Fruit fly (Drosophila melanogaster) whole organism, embryonic: ENCODE results near the gene Spn28B.

Experiments used
- Antp ChIP-seq: fragments of 200-800 bp; sonication (Bioruptor generic); optimal IDR thresholded peaks from 3 replicates; lab custom pipeline; 2016; ENCODE audit warnings: missing biosample characterization, missing genetic modification characterization
- CG11504 ChIP-seq: fragments of 200-800 bp; sonication (Bioruptor generic); optimal IDR thresholded peaks from 3 replicates; lab custom pipeline; 2019; ENCODE audit warnings: missing biosample characterization, mild to moderate bottlenecking, missing genetic modification characterization, moderate library complexity
- CG11723 ChIP-seq: fragments of 200-800 bp; sonication (Bioruptor generic); optimal IDR thresholded peaks from 2 replicates; lab custom pipeline; 2017; ENCODE audit warnings: missing biosample characterization, mild to moderate bottlenecking, missing genetic modification characterization
- CG1603 ChIP-seq: fragments of 200-800 bp; sonication (Bioruptor generic); optimal IDR thresholded peaks from 2 replicates; lab custom pipeline; 2019; ENCODE audit warnings: missing biosample characterization, mild to moderate bottlenecking, missing genetic modification characterization, moderate library complexity
- CG18011 ChIP-seq: fragments of 200-800 bp; sonication (Bioruptor generic); optimal IDR thresholded peaks from 2 replicates; lab custom pipeline; 2017; ENCODE audit warnings: missing biosample characterization, missing genetic modification characterization, mild to moderate bottlenecking, moderate library complexity, missing genotype
- CG18619 ChIP-seq: fragments of 200-800 bp; sonication (Bioruptor generic); optimal IDR thresholded peaks from 3 replicates; lab custom pipeline; 2017; ENCODE audit warnings: missing biosample characterization, mild to moderate bottlenecking, missing genetic modification characterization
- CG2116 ChIP-seq: fragments of 200-800 bp; sonication (Bioruptor generic); optimal IDR thresholded peaks from 3 replicates; lab custom pipeline; 2018; ENCODE audit warnings: missing biosample characterization, mild to moderate bottlenecking, missing genetic modification characterization
- CG2120 ChIP-seq: fragments of 200-800 bp; sonication (Bioruptor generic); optimal IDR thresholded peaks from 3 replicates; lab custom pipeline; 2016; ENCODE audit warnings: missing biosample characterization, missing genetic modification characterization
- CG2199 ChIP-seq: fragments of 200-800 bp; sonication (Bioruptor generic); IDR thresholded peaks from 3 replicates; pipeline ENCODE4 v1.3.6; 2022; ENCODE audit warnings: missing biosample characterization, missing genetic modification characterization
- CG31365 ChIP-seq: fragments of 200-800 bp; sonication (Bioruptor generic); optimal IDR thresholded peaks from 2 replicates; lab custom pipeline; 2018; ENCODE audit warnings: missing biosample characterization, mild to moderate bottlenecking, missing genetic modification characterization
- CG32532 ChIP-seq: fragments of 200-800 bp; sonication (Bioruptor generic); IDR thresholded peaks from 2 replicates; pipeline ENCODE4 v1.3.6; 2022; ENCODE audit warnings: missing biosample characterization, missing genetic modification characterization
- CG3407 ChIP-seq: fragments of 200-800 bp; sonication (Bioruptor generic); optimal IDR thresholded peaks from 2 replicates; lab custom pipeline; 2018; ENCODE audit warnings: missing biosample characterization, mild to moderate bottlenecking, missing genetic modification characterization
- CG4707 ChIP-seq: fragments of 200-800 bp; sonication (Bioruptor generic); optimal IDR thresholded peaks from 2 replicates; lab custom pipeline; 2018; ENCODE audit warnings: missing biosample characterization, mild to moderate bottlenecking, missing genetic modification characterization, moderate library complexity
- CG4730 ChIP-seq: fragments of 200-800 bp; sonication (Bioruptor generic); IDR thresholded peaks from 2 replicates; pipeline ENCODE4 v1.3.6; 2022; ENCODE audit warnings: missing biosample characterization, missing genetic modification characterization
- CG4854 ChIP-seq: fragments of 200-800 bp; sonication (Bioruptor generic); optimal IDR thresholded peaks from 2 replicates; lab custom pipeline; 2016; ENCODE audit warnings: missing biosample characterization, missing genetic modification characterization, inconsistent platforms
- CG6175 ChIP-seq: fragments of 200-800 bp; sonication (Bioruptor generic); IDR thresholded peaks from 3 replicates; pipeline ENCODE4 v1.3.6; 2022; ENCODE audit warnings: missing biosample characterization, missing genetic modification characterization
- CG6765 ChIP-seq: fragments of 200-800 bp; sonication (Bioruptor generic); optimal IDR thresholded peaks from 3 replicates; lab custom pipeline; 2017; ENCODE audit warnings: missing biosample characterization, mild to moderate bottlenecking, missing genetic modification characterization
- CG7839 ChIP-seq: fragments of 200-800 bp; sonication (Bioruptor generic); optimal IDR thresholded peaks from 3 replicates; lab custom pipeline; 2018; ENCODE audit warnings: missing biosample characterization, mild to moderate bottlenecking, missing genetic modification characterization, moderate library complexity
- CG7928 ChIP-seq: fragments of 200-800 bp; sonication (Bioruptor generic); optimal IDR thresholded peaks from 2 replicates; lab custom pipeline; 2017; ENCODE audit warnings: missing biosample characterization, mild to moderate bottlenecking, missing genetic modification characterization
- CG8388 ChIP-seq: fragments of 200-800 bp; sonication (Bioruptor generic); optimal IDR thresholded peaks from 2 replicates; lab custom pipeline; 2019; ENCODE audit warnings: missing biosample characterization, mild to moderate bottlenecking, missing genetic modification characterization, moderate library complexity
- Camta ChIP-seq: fragments of 200-800 bp; sonication (Bioruptor generic); optimal IDR thresholded peaks from 2 replicates; lab custom pipeline; 2016; ENCODE audit warnings: missing biosample characterization, missing genetic modification characterization
- D19A ChIP-seq: fragments of 200-800 bp; optimal IDR thresholded peaks from 3 replicates; lab custom pipeline; 2019; ENCODE audit warnings: missing biosample characterization, mild to moderate bottlenecking, missing genetic modification characterization, moderate library complexity
- Dp ChIP-seq: fragments of 200-800 bp; sonication (Bioruptor generic); optimal IDR thresholded peaks from 2 replicates; lab custom pipeline; 2018; ENCODE audit warnings: missing biosample characterization, mild to moderate bottlenecking, missing genetic modification characterization, moderate library complexity
- Mrtf ChIP-seq: fragments of 200-800 bp; sonication (Bioruptor generic); IDR thresholded peaks from 3 replicates; pipeline ENCODE4 v1.3.6; 2022; ENCODE audit warnings: missing biosample characterization, missing genetic modification characterization
- NFAT ChIP-seq: fragments of 200-800 bp; sonication (Bioruptor generic); IDR thresholded peaks from 2 replicates; pipeline ENCODE4 v1.3.6; 2022; ENCODE audit warnings: missing biosample characterization, missing genetic modification characterization
- Opbp ChIP-seq: fragments of 200-800 bp; sonication (Bioruptor generic); IDR thresholded peaks from 3 replicates; pipeline ENCODE4 v1.3.6; 2022; ENCODE audit warnings: missing biosample characterization, missing genetic modification characterization; ENCODE audit not compliant: partially characterized antibody
- Rx ChIP-seq: fragments of 200-800 bp; sonication (Bioruptor generic); IDR thresholded peaks from 2 replicates; pipeline ENCODE4 v1.3.6; 2022; ENCODE audit warnings: missing biosample characterization, missing genetic modification characterization
- Trl ChIP-seq, 3 experiments: fragments of >200 bp in 2 of 3; fragments of 200-800 bp in 1 of 3; sonication (Bioruptor generic) in 1 of 3; optimal IDR thresholded peaks; 2 replicates in 1 of 3; 3 replicates in 2 of 3; lab custom pipeline; 2016 to 2017; ENCODE audit warnings: missing biosample characterization in 1 of 3, missing genetic modification characterization in 1 of 3
- Usf ChIP-seq: fragments of 200-800 bp; sonication (Bioruptor generic); optimal IDR thresholded peaks from 2 replicates; lab custom pipeline; 2017; ENCODE audit warnings: missing genotype, missing biosample characterization, missing genetic modification characterization
- Vsx1 ChIP-seq: fragments of 200-800 bp; sonication (Bioruptor generic); optimal IDR thresholded peaks from 2 replicates; lab custom pipeline; 2017; ENCODE audit warnings: missing biosample characterization, mild to moderate bottlenecking, missing genetic modification characterization, missing genetic modification reagents
- Xbp1 ChIP-seq: fragments of 200-800 bp; sonication (Bioruptor generic); optimal IDR thresholded peaks from 3 replicates; lab custom pipeline; 2016; ENCODE audit warnings: missing biosample characterization, mild to moderate bottlenecking, missing genetic modification characterization
- bbx ChIP-seq: fragments of 200-800 bp; sonication (Bioruptor generic); IDR thresholded peaks from 2 replicates; pipeline ENCODE4 v1.3.6; 2022; ENCODE audit warnings: missing biosample characterization, missing genetic modification characterization; ENCODE audit not compliant: partially characterized antibody
- bcd ChIP-seq: fragments of 200-800 bp; sonication (Bioruptor generic); optimal IDR thresholded peaks from 2 replicates; lab custom pipeline; 2017; ENCODE audit warnings: missing biosample characterization, mild to moderate bottlenecking, missing genetic modification characterization
- bowl ChIP-seq: fragments of 200-800 bp; sonication (Bioruptor generic); IDR thresholded peaks from 2 replicates; pipeline ENCODE4 v1.3.6; 2022; ENCODE audit warnings: missing biosample characterization, missing genetic modification characterization
- ci ChIP-seq: fragments of 200-800 bp; sonication (Bioruptor generic); IDR thresholded peaks from 3 replicates; pipeline ENCODE4 v1.3.6; 2022; ENCODE audit warnings: missing biosample characterization, missing genetic modification characterization
- da ChIP-seq: fragments of 200-800 bp; sonication (Bioruptor generic); optimal IDR thresholded peaks from 2 replicates; lab custom pipeline; 2016; ENCODE audit warnings: missing biosample characterization, missing genetic modification characterization
- danr ChIP-seq: fragments of 200-800 bp; sonication (Bioruptor generic); IDR thresholded peaks from 2 replicates; pipeline ENCODE4 v1.3.6; 2022; ENCODE audit warnings: missing biosample characterization, missing genetic modification characterization
- hkb ChIP-seq, 2 experiments: fragments of 200-800 bp in 1 of 2; fragments of >200 bp in 1 of 2; sonication (Bioruptor generic) in 1 of 2; IDR thresholded peaks in 1 of 2; optimal IDR thresholded peaks in 1 of 2; 2 replicates each; pipeline versions ENCODE4 v1.3.6 to Lab custom; 2017 to 2022; ENCODE audit warnings: missing biosample characterization in 1 of 2, missing genetic modification characterization in 1 of 2
- lilli ChIP-seq: fragments of 200-800 bp; sonication (Bioruptor generic); optimal IDR thresholded peaks from 3 replicates; lab custom pipeline; 2016; ENCODE audit warnings: missing biosample characterization, missing genetic modification characterization
- nom ChIP-seq: fragments of 200-800 bp; sonication (Bioruptor generic); optimal IDR thresholded peaks from 2 replicates; lab custom pipeline; 2017; ENCODE audit warnings: missing biosample characterization, missing genetic modification characterization, mild to moderate bottlenecking, moderate library complexity, missing genetic modification reagents
- odd ChIP-seq: fragments of 200-800 bp; sonication (Bioruptor generic); optimal IDR thresholded peaks from 2 replicates; lab custom pipeline; 2017; ENCODE audit warnings: missing biosample characterization, mild to moderate bottlenecking, missing genetic modification characterization
- onecut ChIP-seq: fragments of 200-800 bp; sonication (Bioruptor generic); IDR thresholded peaks from 2 replicates; pipeline ENCODE4 v1.3.6; 2022; ENCODE audit warnings: missing biosample characterization, missing genetic modification characterization
- otp ChIP-seq: fragments of 200-800 bp; sonication (Bioruptor generic); IDR thresholded peaks from 3 replicates; pipeline ENCODE4, ENCODE4 v1.3.6; 2022; ENCODE audit warnings: missing biosample characterization, missing genetic modification characterization
- p53 ChIP-seq: fragments of 200-800 bp; sonication (Bioruptor generic); optimal IDR thresholded peaks from 2 replicates; lab custom pipeline; 2016; ENCODE audit warnings: missing biosample characterization, missing genetic modification characterization
- prd ChIP-seq, 3 experiments: fragments of >200 bp in 2 of 3; fragments of 200-800 bp in 1 of 3; sonication (Bioruptor generic) in 1 of 3; optimal IDR thresholded peaks in 2 of 3; IDR thresholded peaks in 1 of 3; 2 replicates in 2 of 3; 3 replicates in 1 of 3; pipeline versions ENCODE4 v1.3.6 to Lab custom; 2017 to 2022; ENCODE audit warnings: missing biosample characterization in 1 of 3, missing genetic modification characterization in 1 of 3
- so ChIP-seq: fragments of 200-800 bp; sonication (Bioruptor generic); IDR thresholded peaks from 3 replicates; pipeline ENCODE4 v1.3.6; 2022; ENCODE audit warnings: missing biosample characterization, missing genetic modification characterization
- stwl ChIP-seq: fragments of 200-800 bp; sonication (Bioruptor generic); optimal IDR thresholded peaks from 3 replicates; lab custom pipeline; 2018; ENCODE audit warnings: missing biosample characterization, mild to moderate bottlenecking, missing genetic modification characterization, moderate library complexity
- toy ChIP-seq: fragments of 200-800 bp; sonication (Bioruptor generic); IDR thresholded peaks from 2 replicates; pipeline ENCODE4 v1.3.6; 2022; ENCODE audit warnings: missing biosample characterization, missing genetic modification characterization
- zfh1 ChIP-seq: fragments of 200-800 bp; sonication (Bioruptor generic); IDR thresholded peaks from 3 replicates; pipeline ENCODE4 v1.3.6; 2022; ENCODE audit warnings: missing biosample characterization, missing genetic modification characterization

Spn28B gene

dm6 chr2L:7598697-7599096, 17.0 kb downstream of the Spn28B start (continued):
- TF ChIP-seq D19A (tag; lab: Kevin White, UChicago) (peak; percentile 22), Rx (GFP tag; lab: Robert Waterston, UW) (0 out of 2 replicates have a peak, but pooled peaks have one; percentile 12), CG11504 (tag; lab: Kevin White, UChicago) (peak; percentile 51), CG2116 (GFP tag; lab: Kevin White, UChicago) (no peak), otp (0 out of 3 replicates have a peak, but pooled peaks have one; percentile 8), zfh1 (GFP tag; lab: Robert Waterston, UW) (0 out of 3 replicates have a peak, but pooled peaks have one; percentile 9), CG7839 (tag; lab: Kevin White, UChicago) (no peak), Trl (optimal IDR thresholded peaks at IDR 0.05; lab: Kevin White, UChicago) (no peak), Trl (GFP tag; optimal IDR thresholded peaks at IDR 0.05; lab: Kevin White, UChicago) (no peak), nom (GFP tag; lab: Kevin White, UChicago) (peak; percentile 1), p53 (GFP tag; lab: Kevin White, UChicago) (no peak), Vsx1 (no peak), da (GFP tag; lab: Kevin White, UChicago) (no peak), stwl (tag; lab: Kevin White, UChicago) (no peak), Dp (GFP tag; lab: Kevin White, UChicago) (no peak), CG2199 (GFP tag; lab: Robert Waterston, UW) (0 out of 3 replicates have a peak, but pooled peaks have one; percentile 17), CG18011 (GFP tag; lab: Kevin White, UChicago) (no peak), danr (no peak), prd (optimal IDR thresholded peaks at IDR 0.05; lab: Kevin White, UChicago) (no peak), prd (GFP tag; IDR thresholded peaks at IDR 0.05; lab: Robert Waterston, UW) (no peak; the same call in 2 of the 3 replicates), odd (GFP tag; lab: Kevin White, UChicago) (no peak), ci (GFP tag; lab: Robert Waterston, UW) (peak; percentile 51; the same call in 2 of the 3 replicates), CG11723 (GFP tag; lab: Kevin White, UChicago) (no peak), so (GFP tag; lab: Robert Waterston, UW) (0 out of 3 replicates have a peak, but pooled peaks have one; percentile 27), CG8388 (GFP tag; lab: Kevin White, UChicago) (no peak), Usf (GFP tag; lab: Kevin White, UChicago) (no peak), hkb (optimal IDR thresholded peaks at IDR 0.05; lab: Kevin White, UChicago) (no peak), hkb (GFP tag; IDR thresholded peaks at IDR 0.05; lab: Robert Waterston, UW) (0 out of 2 replicates have a peak, but pooled peaks have one; percentile 35)

DNA sequence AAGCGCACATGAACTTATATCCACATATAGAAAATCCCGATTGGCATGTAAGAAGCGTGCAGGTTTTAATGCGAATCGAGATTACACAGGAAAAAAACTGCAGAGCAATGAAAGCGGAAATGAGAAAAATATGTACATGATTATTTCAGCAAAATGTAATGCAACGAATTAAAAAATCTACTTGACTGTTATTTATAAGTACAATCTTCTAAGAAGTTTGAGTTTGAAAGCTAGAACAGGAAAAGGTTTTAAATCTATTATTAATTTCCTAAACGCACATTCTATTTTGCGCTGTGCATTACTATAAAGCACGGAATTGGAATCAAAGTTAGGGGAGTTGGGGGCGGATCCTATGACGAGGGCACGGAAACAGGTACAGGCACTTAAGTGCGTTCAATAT, 20.2 kb downstream of the Spn28B start:
- no peak for TF ChIP-seq Xbp1
- TF ChIP-seq NFAT (GFP tag; lab: Robert Waterston, UW): no peak
- no peak for TF ChIP-seq Mrtf (GFP tag; lab: Robert Waterston, UW)
- peak; percentile 66 for TF ChIP-seq CG2120 (GFP tag; lab: Kevin White, UChicago)
- no peak for TF ChIP-seq Antp
- TF ChIP-seq toy (GFP tag; lab: Robert Waterston, UW): no peak
- peak; percentile 63; the same call in 1 of the 2 replicates for TF ChIP-seq CG32532 (GFP tag; lab: Robert Waterston, UW)
- TF ChIP-seq onecut (GFP tag; lab: Robert Waterston, UW): no peak
- no peak for TF ChIP-seq CG4707
- TF ChIP-seq CG4730 (GFP tag; lab: Robert Waterston, UW): no peak
- TF ChIP-seq bbx (GFP tag; lab: Robert Waterston, UW): no peak
- TF ChIP-seq Camta (GFP tag; lab: Kevin White, UChicago): no peak
- TF ChIP-seq CG6765 (GFP tag; lab: Kevin White, UChicago): no peak
- TF ChIP-seq CG4854 (GFP tag; lab: Kevin White, UChicago): no peak
- TF ChIP-seq CG31365: no peak
- TF ChIP-seq CG18619 (GFP tag; lab: Kevin White, UChicago): no peak
- TF ChIP-seq bowl (GFP tag; lab: Robert Waterston, UW): no peak
- peak; percentile 22 for TF ChIP-seq lilli (GFP tag; lab: Kevin White, UChicago)
- TF ChIP-seq CG6175 (GFP tag; lab: Robert Waterston, UW): no peak
- no peak for TF ChIP-seq CG1603
- TF ChIP-seq bcd (GFP tag; lab: Kevin White, UChicago): peak; percentile 4
- no peak for TF ChIP-seq Opbp
- no peak for TF ChIP-seq CG3407 (GFP tag; lab: Kevin White, UChicago)
- no peak for TF ChIP-seq CG7928 (GFP tag; lab: Kevin White, UChicago)
